Worm (Caenorhabditis elegans) whole organism, L2 larva: Measurements from ENCODE around the gene fbxa-214.

Experiments
- C34F6.9 ChIP-seq: fragments of 150-350 bp; optimal IDR thresholded peaks from 2 replicates; lab custom pipeline; 2014; ENCODE audit warnings: missing biosample characterization, missing genetic modification characterization
- F13H6.1 ChIP-seq: sonication (generic microtip); optimal IDR thresholded peaks from 2 replicates; lab custom pipeline; 2016; ENCODE audit warnings: missing genetic modification characterization, missing compliant biosample characterization
- R02D3.7 ChIP-seq: fragments of 150-350 bp; optimal IDR thresholded peaks from 2 replicates; lab custom pipeline; 2014; ENCODE audit warnings: missing biosample characterization, missing genetic modification characterization
- ZK546.5 ChIP-seq: sonication (generic microtip); optimal IDR thresholded peaks from 2 replicates; lab custom pipeline; 2017; ENCODE audit warnings: missing biosample characterization, missing genetic modification characterization
- alr-1 ChIP-seq: fragments of 150-350 bp; optimal IDR thresholded peaks from 2 replicates; lab custom pipeline; 2014; ENCODE audit warnings: missing biosample characterization, missing genetic modification characterization
- aly-2 ChIP-seq: fragments of 150-350 bp; optimal IDR thresholded peaks from 2 replicates; lab custom pipeline; 2014; ENCODE audit warnings: missing biosample characterization, missing genetic modification characterization
- ama-1 ChIP-seq: fragments of 150-350 bp; optimal IDR thresholded peaks from 2 replicates; lab custom pipeline; 2018; ENCODE audit warnings: inconsistent platforms
- ceh-82 ChIP-seq: fragments of 150-350 bp; optimal IDR thresholded peaks from 2 replicates; lab custom pipeline; 2014; ENCODE audit warnings: missing biosample characterization, missing genetic modification characterization
- elt-3 ChIP-seq: sonication (generic microtip); optimal IDR thresholded peaks from 2 replicates; lab custom pipeline; 2017; ENCODE audit warnings: missing biosample characterization, missing genetic modification characterization
- fos-1 ChIP-seq: fragments of 150-350 bp; optimal IDR thresholded peaks from 2 replicates; lab custom pipeline; 2014; ENCODE audit warnings: missing biosample characterization, missing genetic modification characterization
- gmeb-1 ChIP-seq: fragments of 150-350 bp; optimal IDR thresholded peaks from 2 replicates; lab custom pipeline; 2014; ENCODE audit warnings: missing biosample characterization, missing genetic modification characterization
- lsy-2 ChIP-seq, 2 experiments: fragments of 150-350 bp in 1 of 2; sonication (generic microtip) in 1 of 2; optimal IDR thresholded peaks; 2 replicates each; lab custom pipeline; 2014 to 2017; ENCODE audit warnings: missing biosample characterization in 2 of 2, missing genetic modification characterization in 2 of 2
- mab-5 ChIP-seq: fragments of 150-350 bp; optimal IDR thresholded peaks from 2 replicates; lab custom pipeline; 2014; ENCODE audit warnings: missing biosample characterization, missing genetic modification characterization
- mdl-1 ChIP-seq, 2 experiments: fragments of 150-350 bp in 1 of 2; sonication (generic microtip) in 1 of 2; optimal IDR thresholded peaks; 2 replicates each; lab custom pipeline; 2017; ENCODE audit warnings: missing biosample characterization in 2 of 2, missing genetic modification characterization in 2 of 2
- nhr-10 ChIP-seq: sonication (generic microtip); optimal IDR thresholded peaks from 2 replicates; lab custom pipeline; 2017; ENCODE audit warnings: missing biosample characterization, missing genetic modification characterization
- nhr-11 ChIP-seq: fragments of 150-350 bp; optimal IDR thresholded peaks from 2 replicates; lab custom pipeline; 2014; ENCODE audit warnings: missing biosample characterization, missing genetic modification characterization
- nhr-21 ChIP-seq: fragments of 150-350 bp; optimal IDR thresholded peaks from 2 replicates; lab custom pipeline; 2014; ENCODE audit warnings: missing biosample characterization, missing genetic modification characterization
- nhr-237 ChIP-seq: fragments of 150-350 bp; optimal IDR thresholded peaks from 2 replicates; lab custom pipeline; 2014; ENCODE audit warnings: missing biosample characterization, missing genetic modification characterization
- nhr-25 ChIP-seq: fragments of 150-350 bp; sonication (generic microtip); optimal IDR thresholded peaks from 3 replicates; lab custom pipeline; 2014; ENCODE audit warnings: missing biosample characterization, missing genetic modification characterization
- nhr-6 ChIP-seq: fragments of 150-350 bp; optimal IDR thresholded peaks from 2 replicates; lab custom pipeline; 2014; ENCODE audit warnings: missing biosample characterization, missing genetic modification characterization
- sem-4 ChIP-seq: fragments of 150-350 bp; optimal IDR thresholded peaks from 2 replicates; lab custom pipeline; 2014; ENCODE audit warnings: missing biosample characterization, missing genetic modification reagents, missing genetic modification characterization
- skn-1 ChIP-seq: sonication (generic microtip); optimal IDR thresholded peaks from 2 replicates; lab custom pipeline; 2017; ENCODE audit warnings: missing biosample characterization, missing genetic modification characterization
- sma-9 ChIP-seq, 2 experiments: fragments of 150-350 bp in 1 of 2; sonication (generic microtip) in 1 of 2; optimal IDR thresholded peaks; 2 replicates each; lab custom pipeline; 2014 to 2016; ENCODE audit warnings: missing genetic modification characterization in 2 of 2, mild to moderate bottlenecking in 1 of 2, missing biosample characterization in 1 of 2, missing compliant biosample characterization in 1 of 2, missing genetic modification reagents in 1 of 2, moderate library complexity in 1 of 2
- snpc-4 ChIP-seq: fragments of 150-350 bp; optimal IDR thresholded peaks from 2 replicates; lab custom pipeline; 2014; ENCODE audit warnings: missing biosample characterization, missing genetic modification characterization
- unc-39 ChIP-seq: fragments of 150-350 bp; optimal IDR thresholded peaks from 2 replicates; lab custom pipeline; 2014; ENCODE audit warnings: missing biosample characterization, missing genetic modification characterization
- zag-1 ChIP-seq: fragments of 150-350 bp; optimal IDR thresholded peaks from 2 replicates; lab custom pipeline; 2014; ENCODE audit warnings: missing biosample characterization, missing genetic modification characterization
- ztf-1 ChIP-seq: fragments of 200-800 bp; sonication (Bioruptor generic); conservative IDR thresholded peaks from 2 replicates; pipeline ENCODE4 v1.3.6; 2022; ENCODE audit warnings: missing genetic modification characterization, missing compliant biosample characterization
- ztf-11 ChIP-seq: sonication (generic microtip); optimal IDR thresholded peaks from 2 replicates; lab custom pipeline; 2017; ENCODE audit warnings: missing biosample characterization, missing genetic modification characterization
- ztf-4 ChIP-seq: fragments of 150-350 bp; optimal IDR thresholded peaks from 2 replicates; lab custom pipeline; 2014; ENCODE audit warnings: missing biosample characterization, missing genetic modification characterization

The fbxa-214 gene

ce11 chrV:6053188-6053687, 16.6 kb downstream of the fbxa-214 start, which contains the start of gene seip-1 (continued):
- TF ChIP-seq mdl-1 (tag; optimal IDR thresholded peaks at IDR 0.05; lab: Kevin White, UChicago), result peak in 1 of 2 experiments; percentile 31
- no peak for TF ChIP-seq alr-1 (tag; lab: Kevin White, UChicago)
- peak; percentile 89 for TF ChIP-seq zag-1 (tag; lab: Kevin White, UChicago)
- TF ChIP-seq R02D3.7 (tag; lab: Kevin White, UChicago), result no peak
- TF ChIP-seq nhr-237 (tag; lab: Kevin White, UChicago), result no peak
- TF ChIP-seq lsy-2 (tag; optimal IDR thresholded peaks at IDR 0.05; lab: Kevin White, UChicago), result peak; percentile 43 to 91
- no peak for TF ChIP-seq ztf-11 (tag; lab: Kevin White, UChicago)
- peak; percentile 87 for TF ChIP-seq sem-4
- TF ChIP-seq ama-1, result no peak
- TF ChIP-seq mab-5 (tag; lab: Kevin White, UChicago), result peak; percentile 91
- TF ChIP-seq snpc-4 (tag; lab: Kevin White, UChicago), result peak; percentile 22
- no peak for TF ChIP-seq nhr-11 (tag; lab: Kevin White, UChicago)
- TF ChIP-seq elt-3, result no peak
- no peak for TF ChIP-seq ZK546.5 (tag; lab: Kevin White, UChicago)
- TF ChIP-seq sma-9 (GFP tag; optimal IDR thresholded peaks at IDR 0.05; lab: Kevin White, UChicago), result peak; percentile 90
- TF ChIP-seq sma-9 (tag; optimal IDR thresholded peaks at IDR 0.05; lab: Kevin White, UChicago), result no peak
- TF ChIP-seq nhr-25 (tag; lab: Kevin White, UChicago), result peak; percentile 73
- TF ChIP-seq F13H6.1 (tag; lab: Kevin White, UChicago), result peak; percentile 81

ce11 chrV:6051159-6051558, 18.7 kb downstream of the fbxa-214 start, which contains the start of gene jamp-1:
Gene jamp-1 (minus strand): TSS chrV:6051259.
- TF ChIP-seq gmeb-1 (no peak), ztf-1 (GFP tag; lab: Robert Waterston, UW) (no peak), unc-39 (tag; lab: Kevin White, UChicago) (no peak), sma-9 (GFP tag; optimal IDR thresholded peaks at IDR 0.05; lab: Kevin White, UChicago) (no peak), sma-9 (tag; optimal IDR thresholded peaks at IDR 0.05; lab: Kevin White, UChicago) (no peak)

DNA sequence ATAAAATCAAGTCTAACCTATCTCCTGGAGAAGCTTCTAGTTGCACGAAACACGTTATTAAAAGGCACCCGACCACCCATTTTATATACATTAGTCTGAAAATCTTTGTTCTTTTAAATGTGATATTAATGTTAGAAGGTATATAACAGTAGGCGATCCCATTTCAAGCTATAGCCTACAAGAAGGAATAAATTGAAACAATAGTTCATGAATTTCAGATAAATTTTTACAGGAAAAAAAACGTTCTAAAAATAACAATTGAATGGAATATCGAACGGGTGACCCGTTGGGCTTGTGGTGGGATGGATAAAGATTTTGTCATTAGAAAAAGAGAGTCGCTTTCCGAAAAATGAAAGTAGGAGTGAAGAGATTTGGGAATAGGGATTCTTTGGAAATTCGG, 22.1 kb downstream of the fbxa-214 start, which contains the start of gene pgap-3:
pgap-3 (minus strand) TSS at position 101 of the 400 bp plus-strand sequence.
- no peak for TF ChIP-seq nhr-10 (tag; lab: Kevin White, UChicago)
- no peak for TF ChIP-seq nhr-6 (tag; lab: Kevin White, UChicago)
- no peak for TF ChIP-seq gmeb-1

- TF ChIP-seq ztf-4, result no peak
- TF ChIP-seq fos-1 (tag; lab: Kevin White, UChicago), result peak; percentile 19
- TF ChIP-seq, all 48 proteins: peak for 1
Observed at ce11 chrV:6044853-6045594, 24.8 kb downstream of the fbxa-214 start, which contains the start of gene R01B10.3. Gene R01B10.3 (minus strand): TSS chrV:6045129.

DNA sequence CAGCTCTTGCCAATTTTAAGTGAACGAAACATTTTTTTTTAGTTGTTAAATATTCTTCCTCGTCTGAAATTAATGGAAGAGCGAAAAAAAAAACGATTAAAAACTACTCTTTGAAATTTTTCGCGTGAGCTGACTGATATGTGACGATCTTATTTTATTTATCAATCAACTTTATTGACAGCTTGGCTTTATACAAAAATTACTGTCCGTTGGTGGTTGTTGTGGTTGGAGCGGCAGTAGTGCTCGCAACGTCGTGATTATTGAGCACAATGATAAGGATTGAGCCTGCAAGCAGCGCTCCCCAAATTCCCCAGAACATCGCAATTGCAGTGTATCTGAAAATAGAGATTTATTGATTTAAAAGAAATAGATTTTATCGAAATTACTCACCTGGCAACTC, 25.4 kb downstream of the fbxa-214 start:
- TF ChIP-seq ztf-11 (tag; lab: Kevin White, UChicago), result no peak
- TF ChIP-seq ZK546.5 (tag; lab: Kevin White, UChicago), result no peak
- TF ChIP-seq R02D3.7 (tag; lab: Kevin White, UChicago), result no peak
- no peak for TF ChIP-seq nhr-21 (tag; lab: Kevin White, UChicago)
- TF ChIP-seq C34F6.9 (tag; lab: Kevin White, UChicago), result no peak
- no peak for TF ChIP-seq skn-1 (tag; lab: Kevin White, UChicago)
- no peak for TF ChIP-seq ceh-82 (tag; lab: Kevin White, UChicago)
- no peak for TF ChIP-seq ztf-4
- TF ChIP-seq lsy-2 (tag; optimal IDR thresholded peaks at IDR 0.05; lab: Kevin White, UChicago), result no peak
- no peak for TF ChIP-seq aly-2 (tag; lab: Kevin White, UChicago)
- TF ChIP-seq, all 48 proteins: peak for 0
